Worm (Caenorhabditis elegans): ENCODE measurements around the gene vpat-1.

- TF ChIP-seq repo-1 (tag; optimal IDR thresholded peaks at IDR 0.05), result no peak
- no peak for TF ChIP-seq lir-1 (GFP tag; conservative IDR thresholded peaks at IDR 0.05)
- no peak for TF ChIP-seq die-1 (tag; optimal IDR thresholded peaks at IDR 0.05)
- no peak for TF ChIP-seq F55B11.4 (tag; optimal IDR thresholded peaks at IDR 0.05; ENCODE audit: borderline replicate concordance, insufficient read depth)
- TF ChIP-seq ama-1 (optimal IDR thresholded peaks at IDR 0.05), result no peak
- TF ChIP-seq ama-1 (GFP tag; optimal IDR thresholded peaks at IDR 0.05), result no peak
- no peak for TF ChIP-seq unc-62 (GFP tag; optimal IDR thresholded peaks at IDR 0.05)
- no peak for TF ChIP-seq lsy-27 (tag; optimal IDR thresholded peaks at IDR 0.05; ENCODE audit: borderline replicate concordance, insufficient read depth)
- no peak for TF ChIP-seq nhr-120 (GFP tag; IDR thresholded peaks at IDR 0.05)
- no peak for TF ChIP-seq bed-2 (GFP tag; IDR thresholded peaks at IDR 0.05)
- TF ChIP-seq xnd-1 (tag; optimal IDR thresholded peaks at IDR 0.05), result no peak
- TF ChIP-seq egrh-3 (GFP tag; IDR thresholded peaks at IDR 0.05), result peak; percentile 92
Observed at ce11 chrX:1064064-1064463, 18.1 kb upstream of the vpat-1 start.
